Fruit fly (Drosophila melanogaster) whole organism: ENCODE measurements around the gene djl.

ENCODE experiments used
- CG8478 ChIP-seq: fragments of >200 bp; optimal IDR thresholded peaks from 2 replicates; lab custom pipeline; 2018; ENCODE audit warnings: inconsistent platforms
- usp ChIP-seq: fragments of >200 bp; optimal IDR thresholded peaks from 2 replicates; lab custom pipeline; 2017; ENCODE audit warnings: missing biosample characterization, missing genetic modification characterization, mixed read lengths

DNA sequence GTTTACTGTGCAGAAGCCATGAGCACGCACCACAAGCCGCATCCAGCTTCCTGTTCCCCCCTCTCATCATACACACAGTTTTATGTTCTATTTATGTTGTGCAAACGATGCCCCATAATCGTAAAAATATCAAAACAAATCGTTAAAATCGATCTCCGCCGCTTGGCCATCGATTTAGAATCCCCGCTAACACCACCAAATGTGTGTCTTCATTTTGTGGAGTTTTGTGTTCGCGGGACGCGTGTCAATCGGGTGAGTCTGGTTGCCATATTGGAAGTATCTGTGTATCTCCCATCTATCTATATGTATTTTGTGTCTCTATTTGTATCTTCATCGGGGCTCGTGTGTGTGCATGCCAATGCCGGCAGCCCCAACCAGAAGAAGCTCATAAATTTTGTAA, 26.1 kb upstream of the djl start:
- TF ChIP-seq usp (GFP tag; lab: Kevin White, UChicago) (no peak), CG8478 (lab: Kevin White, UChicago) (no peak)
